Fruit fly (Drosophila melanogaster) whole organism, embryonic: ENCODE results near the gene Tusp.

Experiments
- B-H2 ChIP-seq: fragments of 200-800 bp; sonication (Bioruptor generic); optimal IDR thresholded peaks from 2 replicates; lab custom pipeline; 2018; ENCODE audit warnings: missing biosample characterization, mild to moderate bottlenecking, missing genetic modification characterization
- Bgb ChIP-seq: fragments of 200-800 bp; sonication (Bioruptor generic); IDR thresholded peaks from 2 replicates; pipeline ENCODE4 v1.3.6; 2022; ENCODE audit warnings: missing biosample characterization, missing genetic modification characterization; ENCODE audit not compliant: partially characterized antibody
- CG10431 ChIP-seq: fragments of 200-800 bp; sonication (Bioruptor generic); optimal IDR thresholded peaks from 3 replicates; lab custom pipeline; 2018; ENCODE audit warnings: missing biosample characterization, mild to moderate bottlenecking, missing genetic modification characterization
- CG11504 ChIP-seq: fragments of 200-800 bp; sonication (Bioruptor generic); optimal IDR thresholded peaks from 3 replicates; lab custom pipeline; 2019; ENCODE audit warnings: missing biosample characterization, mild to moderate bottlenecking, missing genetic modification characterization, moderate library complexity
- CG13123 ChIP-seq: fragments of 200-800 bp; sonication (Bioruptor generic); optimal IDR thresholded peaks from 2 replicates; lab custom pipeline; 2016; ENCODE audit warnings: missing biosample characterization, missing genetic modification characterization
- CG13775 ChIP-seq: fragments of 200-800 bp; sonication (Bioruptor generic); optimal IDR thresholded peaks from 3 replicates; lab custom pipeline; 2017; ENCODE audit warnings: missing biosample characterization, mild to moderate bottlenecking, missing genetic modification characterization
- CG15073 ChIP-seq: fragments of 200-800 bp; sonication (Bioruptor generic); optimal IDR thresholded peaks from 2 replicates; lab custom pipeline; 2016; ENCODE audit warnings: missing biosample characterization, missing genetic modification characterization
- CG16863 ChIP-seq: fragments of 200-800 bp; sonication (Bioruptor generic); optimal IDR thresholded peaks from 3 replicates; lab custom pipeline; 2016; ENCODE audit warnings: missing biosample characterization, missing genetic modification characterization
- CG18599 ChIP-seq: fragments of 200-800 bp; sonication (Bioruptor generic); optimal IDR thresholded peaks from 3 replicates; lab custom pipeline; 2017; ENCODE audit warnings: missing biosample characterization, missing genetic modification characterization, mild to moderate bottlenecking, moderate library complexity, missing genetic modification reagents
- CG18619 ChIP-seq: fragments of 200-800 bp; sonication (Bioruptor generic); optimal IDR thresholded peaks from 3 replicates; lab custom pipeline; 2017; ENCODE audit warnings: missing biosample characterization, mild to moderate bottlenecking, missing genetic modification characterization
- CG2202 ChIP-seq: fragments of 200-800 bp; sonication (Bioruptor generic); optimal IDR thresholded peaks from 2 replicates; lab custom pipeline; 2018; ENCODE audit warnings: missing biosample characterization, mild to moderate bottlenecking, missing genetic modification characterization
- CG2889 ChIP-seq: fragments of 200-800 bp; sonication (Bioruptor generic); IDR thresholded peaks from 3 replicates; pipeline ENCODE4 v1.3.6; 2022; ENCODE audit warnings: missing biosample characterization, missing genetic modification characterization
- CG34422 ChIP-seq: fragments of 200-800 bp; sonication (Bioruptor generic); IDR thresholded peaks from 3 replicates; pipeline ENCODE4 v1.3.6; 2022; ENCODE audit warnings: missing biosample characterization, missing genetic modification characterization
- CG5953 ChIP-seq: fragments of 200-800 bp; sonication (Bioruptor generic); IDR thresholded peaks from 2 replicates; pipeline ENCODE4 v1.3.6; 2022; ENCODE audit warnings: missing biosample characterization, missing genetic modification characterization
- CG7786 ChIP-seq: fragments of 200-800 bp; sonication (Bioruptor generic); optimal IDR thresholded peaks from 2 replicates; lab custom pipeline; 2016; ENCODE audit warnings: missing biosample characterization, missing genetic modification characterization
- CG8359 ChIP-seq: fragments of 200-800 bp; sonication (Bioruptor generic); optimal IDR thresholded peaks from 2 replicates; lab custom pipeline; 2017; ENCODE audit warnings: missing biosample characterization, mild to moderate bottlenecking, missing genetic modification characterization, borderline replicate concordance
- CG8388 ChIP-seq: fragments of 200-800 bp; sonication (Bioruptor generic); optimal IDR thresholded peaks from 2 replicates; lab custom pipeline; 2019; ENCODE audit warnings: missing biosample characterization, mild to moderate bottlenecking, missing genetic modification characterization, moderate library complexity
- CG9932 ChIP-seq: fragments of 200-800 bp; sonication (Bioruptor generic); IDR thresholded peaks from 2 replicates; pipeline ENCODE4 v1.3.6; 2022; ENCODE audit warnings: missing biosample characterization, missing genetic modification characterization
- CTCF ChIP-seq: fragments of 200-800 bp; sonication (Bioruptor generic); optimal IDR thresholded peaks from 2 replicates; lab custom pipeline; 2017; ENCODE audit warnings: missing biosample characterization, mild to moderate bottlenecking, missing genetic modification characterization, moderate library complexity
- D ChIP-seq, 2 experiments: fragments of 200-800 bp in 1 of 2; fragments of >200 bp in 1 of 2; sonication (Bioruptor generic) in 1 of 2; optimal IDR thresholded peaks; 2 replicates in 1 of 2; 3 replicates in 1 of 2; lab custom pipeline; 2017; ENCODE audit warnings: mild to moderate bottlenecking in 1 of 2, missing biosample characterization in 1 of 2, missing genetic modification characterization in 1 of 2, missing genetic modification reagents in 1 of 2
- D19B ChIP-seq: fragments of 200-800 bp; sonication (Bioruptor generic); optimal IDR thresholded peaks from 2 replicates; lab custom pipeline; 2017; ENCODE audit warnings: missing biosample characterization, mild to moderate bottlenecking, missing genetic modification characterization
- Deaf1 ChIP-seq: fragments of 200-800 bp; optimal IDR thresholded peaks from 3 replicates; lab custom pipeline; 2019; ENCODE audit warnings: missing biosample characterization, mild to moderate bottlenecking, missing genetic modification characterization, moderate library complexity
- Drgx ChIP-seq: fragments of 200-800 bp; sonication (Bioruptor generic); IDR thresholded peaks from 2 replicates; pipeline ENCODE4 v1.3.6; 2022; ENCODE audit warnings: missing biosample characterization, missing genetic modification characterization
- Gug ChIP-seq: fragments of 200-800 bp; sonication (Bioruptor generic); IDR thresholded peaks from 4 replicates; pipeline ENCODE4 v1.3.6; 2022; ENCODE audit warnings: missing biosample characterization, missing genetic modification characterization
- Hand ChIP-seq: fragments of 200-800 bp; sonication (Bioruptor generic); optimal IDR thresholded peaks from 2 replicates; lab custom pipeline; 2017; ENCODE audit warnings: mild to moderate bottlenecking, missing biosample characterization, missing genetic modification reagents, missing genetic modification characterization
- MBD-R2 ChIP-seq: fragments of 200-800 bp; sonication (Bioruptor generic); IDR thresholded peaks from 2 replicates; pipeline ENCODE4 v1.3.6; 2022; ENCODE audit warnings: missing biosample characterization, missing genetic modification characterization
- Nf-YC ChIP-seq: fragments of 200-800 bp; optimal IDR thresholded peaks from 3 replicates; lab custom pipeline; 2019; ENCODE audit warnings: missing biosample characterization, mild to moderate bottlenecking, missing genetic modification characterization, moderate library complexity
- PHDP ChIP-seq: fragments of 200-800 bp; sonication (Bioruptor generic); optimal IDR thresholded peaks from 3 replicates; lab custom pipeline; 2018; ENCODE audit warnings: missing biosample characterization, mild to moderate bottlenecking, missing genetic modification characterization, moderate library complexity
- Poxn ChIP-seq: fragments of 200-800 bp; sonication (Bioruptor generic); IDR thresholded peaks from 2 replicates; pipeline ENCODE4 v1.3.6; 2022; ENCODE audit warnings: missing biosample characterization, missing genetic modification characterization
- Side ChIP-seq: fragments of 200-800 bp; sonication (Bioruptor generic); optimal IDR thresholded peaks from 2 replicates; lab custom pipeline; 2016; ENCODE audit warnings: missing biosample characterization, missing genetic modification characterization
- Sox102F ChIP-seq: fragments of 200-800 bp; sonication (Bioruptor generic); optimal IDR thresholded peaks from 2 replicates; lab custom pipeline; 2018; ENCODE audit warnings: missing biosample characterization, mild to moderate bottlenecking, missing genetic modification characterization, moderate library complexity
- Sry-β ChIP-seq: fragments of 200-800 bp; sonication (Bioruptor generic); optimal IDR thresholded peaks from 2 replicates; lab custom pipeline; 2018; ENCODE audit warnings: missing biosample characterization, mild to moderate bottlenecking, missing genetic modification characterization, moderate library complexity
- Trl ChIP-seq, 3 experiments: fragments of >200 bp in 2 of 3; fragments of 200-800 bp in 1 of 3; sonication (Bioruptor generic) in 1 of 3; optimal IDR thresholded peaks; 2 replicates in 1 of 3; 3 replicates in 2 of 3; lab custom pipeline; 2016 to 2017; ENCODE audit warnings: missing biosample characterization in 1 of 3, missing genetic modification characterization in 1 of 3
- Vsx1 ChIP-seq: fragments of 200-800 bp; sonication (Bioruptor generic); optimal IDR thresholded peaks from 2 replicates; lab custom pipeline; 2017; ENCODE audit warnings: missing biosample characterization, mild to moderate bottlenecking, missing genetic modification characterization, missing genetic modification reagents
- abd-A ChIP-seq: fragments of 200-800 bp; sonication (Bioruptor generic); optimal IDR thresholded peaks from 3 replicates; lab custom pipeline; 2019; ENCODE audit warnings: missing biosample characterization, mild to moderate bottlenecking, missing genetic modification characterization, moderate library complexity
- al ChIP-seq: fragments of 200-800 bp; sonication (Bioruptor generic); IDR thresholded peaks from 2 replicates; pipeline ENCODE4 v1.3.6; 2022; ENCODE audit warnings: missing biosample characterization, missing genetic modification characterization
- da ChIP-seq: fragments of 200-800 bp; sonication (Bioruptor generic); optimal IDR thresholded peaks from 2 replicates; lab custom pipeline; 2016; ENCODE audit warnings: missing biosample characterization, missing genetic modification characterization
- gsb-n ChIP-seq: fragments of 200-800 bp; sonication (Bioruptor generic); optimal IDR thresholded peaks from 3 replicates; lab custom pipeline; 2018; ENCODE audit warnings: missing biosample characterization, mild to moderate bottlenecking, missing genetic modification characterization
- inv ChIP-seq: fragments of 200-800 bp; sonication (Bioruptor generic); IDR thresholded peaks from 2 replicates; pipeline ENCODE4 v1.3.6; 2022; ENCODE audit warnings: missing biosample characterization, missing genetic modification characterization; ENCODE audit not compliant: partially characterized antibody
- lilli ChIP-seq: fragments of 200-800 bp; sonication (Bioruptor generic); optimal IDR thresholded peaks from 3 replicates; lab custom pipeline; 2016; ENCODE audit warnings: missing biosample characterization, missing genetic modification characterization
- nom ChIP-seq: fragments of 200-800 bp; sonication (Bioruptor generic); optimal IDR thresholded peaks from 2 replicates; lab custom pipeline; 2017; ENCODE audit warnings: missing biosample characterization, missing genetic modification characterization, mild to moderate bottlenecking, moderate library complexity, missing genetic modification reagents
- peb ChIP-seq: fragments of 200-800 bp; sonication (Bioruptor generic); IDR thresholded peaks from 2 replicates; pipeline ENCODE4 v1.3.6; 2022; ENCODE audit warnings: missing biosample characterization, missing genetic modification characterization
- pita ChIP-seq: fragments of 200-800 bp; sonication (Bioruptor generic); optimal IDR thresholded peaks from 2 replicates; lab custom pipeline; 2017; ENCODE audit warnings: missing biosample characterization, mild to moderate bottlenecking, missing genetic modification characterization
- rib ChIP-seq: fragments of 200-800 bp; sonication (Bioruptor generic); IDR thresholded peaks from 2 replicates; pipeline ENCODE4 v1.3.6; 2022; ENCODE audit warnings: missing biosample characterization, missing genetic modification characterization
- shn ChIP-seq: fragments of 200-800 bp; sonication (Bioruptor generic); optimal IDR thresholded peaks from 3 replicates; lab custom pipeline; 2016; ENCODE audit warnings: missing biosample characterization, missing genetic modification characterization
- sisA ChIP-seq: fragments of 200-800 bp; sonication (Bioruptor generic); IDR thresholded peaks from 2 replicates; pipeline ENCODE4 v1.3.6; 2022; ENCODE audit warnings: missing biosample characterization, missing genetic modification characterization
- stwl ChIP-seq: fragments of 200-800 bp; sonication (Bioruptor generic); optimal IDR thresholded peaks from 3 replicates; lab custom pipeline; 2018; ENCODE audit warnings: missing biosample characterization, mild to moderate bottlenecking, missing genetic modification characterization, moderate library complexity
- vvl ChIP-seq: fragments of 200-800 bp; sonication (Bioruptor generic); IDR thresholded peaks from 2 replicates; pipeline ENCODE4 v1.3.6; 2022; ENCODE audit warnings: missing biosample characterization, missing genetic modification characterization

Tusp gene

dm6 chr3R:27656686-27657535, 49.2 kb downstream of the Tusp start, which contains the start of gene tau (continued):
- TF ChIP-seq Trl (optimal IDR thresholded peaks at IDR 0.05; lab: Kevin White, UChicago) (peak in 1 of 2 experiments; percentile 6), Trl (GFP tag; optimal IDR thresholded peaks at IDR 0.05; lab: Kevin White, UChicago) (no peak), vvl (GFP tag; lab: Robert Waterston, UW) (no peak), peb (GFP tag; lab: Robert Waterston, UW) (no peak), al (GFP tag; lab: Robert Waterston, UW) (no peak), Deaf1 (peak; percentile 85), inv (GFP tag; lab: Robert Waterston, UW) (no peak), CG34422 (GFP tag; lab: Robert Waterston, UW) (no peak), nom (GFP tag; lab: Kevin White, UChicago) (no peak), lilli (GFP tag; lab: Kevin White, UChicago) (peak; percentile 8), Sox102F (no peak), abd-A (tag; lab: Kevin White, UChicago) (peak; percentile 65), CG16863 (GFP tag; lab: Kevin White, UChicago) (no peak), B-H2 (GFP tag; lab: Kevin White, UChicago) (no peak), pita (GFP tag; lab: Kevin White, UChicago) (peak; percentile 45), CG11504 (tag; lab: Kevin White, UChicago) (peak; percentile 7), CG7786 (GFP tag; lab: Kevin White, UChicago) (no peak), Poxn (GFP tag; lab: Robert Waterston, UW) (no peak), CG8388 (GFP tag; lab: Kevin White, UChicago) (no peak), CTCF (GFP tag; lab: Kevin White, UChicago) (peak; percentile 73), Vsx1 (GFP tag; lab: Kevin White, UChicago) (no peak), CG5953 (GFP tag; lab: Robert Waterston, UW) (no peak), Side (no peak), CG15073 (GFP tag; lab: Kevin White, UChicago) (no peak), CG8359 (no peak), da (no peak), Bgb (peak; percentile 20; the same call in 1 of the 2 replicates), stwl (tag; lab: Kevin White, UChicago) (no peak), rib (no peak), CG13775 (GFP tag; lab: Kevin White, UChicago) (no peak), CG2889 (GFP tag; lab: Robert Waterston, UW) (no peak), shn (GFP tag; lab: Kevin White, UChicago) (no peak), CG18599 (GFP tag; lab: Kevin White, UChicago) (no peak), Drgx (no peak), CG9932 (GFP tag; lab: Robert Waterston, UW) (peak; percentile 28; the same call in 1 of the 2 replicates), PHDP (peak; percentile 2), CG10431 (no peak), D19B (peak; percentile 79), CG2202 (no peak), Hand (GFP tag; lab: Kevin White, UChicago) (no peak), sisA (GFP tag; lab: Robert Waterston, UW) (no peak), Nf-YC (tag; lab: Kevin White, UChicago) (peak; percentile 11), Sry-β (GFP tag; lab: Kevin White, UChicago) (no peak), MBD-R2 (0 out of 2 replicates have a peak, but pooled peaks have one; percentile 11), CG13123 (no peak), D (optimal IDR thresholded peaks at IDR 0.05; lab: Kevin White, UChicago) (no peak), D (GFP tag; optimal IDR thresholded peaks at IDR 0.05; lab: Kevin White, UChicago) (no peak), Gug (no peak), gsb-n (tag; lab: Kevin White, UChicago) (no peak), CG18619 (no peak)
